Fruit fly (Drosophila melanogaster): ENCODE measurements around the gene CG13692.
A peak's percentile ranks its signal among the peaks of the same experiment; 100 is the strongest.

CG13692 gene

dm6 chr2L:421119-421821 lies at the start of gene CG13692, which contains the start of gene CG11885 (continued):
- no peak for TF ChIP-seq CG6854 (GFP tag; optimal IDR thresholded peaks at IDR 0.05)
- TF ChIP-seq wor (GFP tag; IDR thresholded peaks at IDR 0.05): no peak
- no peak for TF ChIP-seq CG1024 (GFP tag; IDR thresholded peaks at IDR 0.05)
- peak; percentile 37 to 39 for TF ChIP-seq dpn (GFP tag; optimal IDR thresholded peaks at IDR 0.05)
- no peak for TF ChIP-seq Gsc (GFP tag; IDR thresholded peaks at IDR 0.05)
- no peak for TF ChIP-seq BtbVII (GFP tag; optimal IDR thresholded peaks at IDR 0.05)
- no peak; the same call in 2 of the 3 replicates for TF ChIP-seq ci (GFP tag; IDR thresholded peaks at IDR 0.05)
- peak; percentile 59 for TF ChIP-seq nmo (GFP tag; optimal IDR thresholded peaks at IDR 0.05)
- TF ChIP-seq Bdp1 (GFP tag; optimal IDR thresholded peaks at IDR 0.05): no peak
- TF ChIP-seq CG31441 (GFP tag; IDR thresholded peaks at IDR 0.05): peak; percentile 37; the same call in 1 of the 2 replicates
- no peak for TF ChIP-seq Xrp1 (GFP tag; IDR thresholded peaks at IDR 0.05)
- TF ChIP-seq Doc2 (GFP tag; IDR thresholded peaks at IDR 0.05): no peak
- TF ChIP-seq CG13296 (GFP tag; optimal IDR thresholded peaks at IDR 0.05): peak; percentile 30
- TF ChIP-seq CG12155 (GFP tag; optimal IDR thresholded peaks at IDR 0.05): peak; percentile 2
- TF ChIP-seq CG1832 (GFP tag; optimal IDR thresholded peaks at IDR 0.05): no peak
- no peak for TF ChIP-seq CG8359 (GFP tag; optimal IDR thresholded peaks at IDR 0.05; ENCODE audit: borderline replicate concordance)
- TF ChIP-seq Camta (GFP tag; optimal IDR thresholded peaks at IDR 0.05): peak; percentile 17
- TF ChIP-seq CG16779 (GFP tag; IDR thresholded peaks at IDR 0.05): no peak
- peak; percentile 99 for TF ChIP-seq sna (GFP tag; IDR thresholded peaks at IDR 0.05; ENCODE audit: partially characterized antibody)
- TF ChIP-seq CG11695 (GFP tag; IDR thresholded peaks at IDR 0.05): no peak
- TF ChIP-seq CG4328 (GFP tag; optimal IDR thresholded peaks at IDR 0.05): no peak
- TF ChIP-seq phol (tag; optimal IDR thresholded peaks at IDR 0.05): peak; percentile 69
- no peak for TF ChIP-seq CG11723 (GFP tag; optimal IDR thresholded peaks at IDR 0.05)
- no peak for TF ChIP-seq CG33557 (GFP tag; optimal IDR thresholded peaks at IDR 0.05)
- TF ChIP-seq Poxn (GFP tag; IDR thresholded peaks at IDR 0.05): no peak
- TF ChIP-seq Med (GFP tag): peak; percentile 88
- peak; percentile 79 for TF ChIP-seq dm (GFP tag; optimal IDR thresholded peaks at IDR 0.05)
- no peak for TF ChIP-seq GATAe (GFP tag; conservative IDR thresholded peaks at IDR 0.05)
- no peak for TF ChIP-seq eve (GFP tag; optimal IDR thresholded peaks at IDR 0.05)
- TF ChIP-seq unpg (GFP tag; optimal IDR thresholded peaks at IDR 0.05): peak; percentile 23
- TF ChIP-seq CG31365 (tag; optimal IDR thresholded peaks at IDR 0.05): peak; percentile 4
- peak; percentile 59 for TF ChIP-seq CG6272 (GFP tag; IDR thresholded peaks at IDR 0.05)
- no peak for TF ChIP-seq CG7357 (GFP tag; IDR thresholded peaks at IDR 0.05)
- TF ChIP-seq wek (GFP tag; optimal IDR thresholded peaks at IDR 0.05): no peak
- TF ChIP-seq usp (GFP tag; optimal IDR thresholded peaks at IDR 0.05): no peak
- peak; percentile 98 for TF ChIP-seq Dll (GFP tag; IDR thresholded peaks at IDR 0.05; ENCODE audit: partially characterized antibody)
- TF ChIP-seq trem (tag; optimal IDR thresholded peaks at IDR 0.05): peak; percentile 90

dm6 chr2L:377780-378222 lies 43.8 kb upstream of the CG13692 start, which contains the start of gene al:
al (plus strand) TSS chr2L:378112.
- TF ChIP-seq CG2678 (tag; optimal IDR thresholded peaks at IDR 0.05) (no peak), sug (tag; optimal IDR thresholded peaks at IDR 0.05) (peak; percentile 50), Fer2 (tag; optimal IDR thresholded peaks at IDR 0.05) (no peak), pho (GFP tag; optimal IDR thresholded peaks at IDR 0.05) (no peak), mirr (GFP tag; optimal IDR thresholded peaks at IDR 0.05) (peak; percentile 10), da (GFP tag; optimal IDR thresholded peaks at IDR 0.05) (peak; percentile 17), Jarid2 (GFP tag; optimal IDR thresholded peaks at IDR 0.05) (peak; percentile 69), pum (GFP tag; optimal IDR thresholded peaks at IDR 0.05) (no peak), crol (GFP tag; IDR thresholded peaks at IDR 0.05) (peak; percentile 95), crp (GFP tag; optimal IDR thresholded peaks at IDR 0.05) (no peak), CG10462 (GFP tag; optimal IDR thresholded peaks at IDR 0.05) (no peak), ac (GFP tag; optimal IDR thresholded peaks at IDR 0.05) (peak; percentile 96), CG3995 (GFP tag; optimal IDR thresholded peaks at IDR 0.05) (no peak), fd96Cb (tag; optimal IDR thresholded peaks at IDR 0.05) (no peak), chinmo (GFP tag; IDR thresholded peaks at IDR 0.05; ENCODE audit: partially characterized antibody) (peak; percentile 76; the same call in 1 of the 4 replicates), CG1024 (GFP tag; IDR thresholded peaks at IDR 0.05) (no peak)

Measured in whole organism, embryonic.